Worm (Caenorhabditis elegans) whole organism, L3 larva: ENCODE data around the gene K09E9.4.
A peak's percentile ranks its signal among the peaks of the same experiment; 100 is the strongest.

Experiments
- ZK546.5 ChIP-seq: sonication (generic microtip); optimal IDR thresholded peaks from 2 replicates; lab custom pipeline; 2017; ENCODE audit warnings: missing biosample characterization, missing genetic modification characterization
- aly-2 ChIP-seq: fragments of 150-350 bp; optimal IDR thresholded peaks from 2 replicates; lab custom pipeline; 2014; ENCODE audit warnings: missing biosample characterization, missing genetic modification characterization
- ceh-16 ChIP-seq: sonication (generic microtip); optimal IDR thresholded peaks from 2 replicates; lab custom pipeline; 2017; ENCODE audit warnings: missing biosample characterization, missing genetic modification characterization
- ceh-28 ChIP-seq: fragments of 150-350 bp; optimal IDR thresholded peaks from 2 replicates; lab custom pipeline; 2014; ENCODE audit warnings: missing biosample characterization, missing genetic modification reagents, missing genetic modification characterization
- ceh-82 ChIP-seq: fragments of 150-350 bp; optimal IDR thresholded peaks from 2 replicates; lab custom pipeline; 2014; ENCODE audit warnings: missing biosample characterization, missing genetic modification characterization
- ceh-9 ChIP-seq: sonication (generic microtip); optimal IDR thresholded peaks from 2 replicates; lab custom pipeline; 2018; ENCODE audit warnings: missing biosample characterization, missing genetic modification characterization
- daf-12 ChIP-seq: fragments of 150-350 bp; optimal IDR thresholded peaks from 2 replicates; lab custom pipeline; 2014; ENCODE audit warnings: missing biosample characterization, missing genetic modification reagents, missing genetic modification characterization
- egl-27 ChIP-seq: sonication (generic microtip); optimal IDR thresholded peaks from 4 replicates; lab custom pipeline; 2017; ENCODE audit warnings: missing biosample characterization, missing genetic modification reagents, missing genetic modification characterization
- egl-5 ChIP-seq: fragments of 150-350 bp; optimal IDR thresholded peaks from 2 replicates; lab custom pipeline; 2017; ENCODE audit warnings: missing biosample characterization, missing genetic modification reagents, missing genetic modification characterization, inconsistent platforms
- elt-1 ChIP-seq: fragments of 150-350 bp; optimal IDR thresholded peaks from 2 replicates; lab custom pipeline; 2014; ENCODE audit warnings: missing biosample characterization, missing genetic modification characterization
- elt-2 ChIP-seq: sonication (generic microtip); optimal IDR thresholded peaks from 2 replicates; lab custom pipeline; 2016; ENCODE audit warnings: missing genetic modification reagents, mild to moderate bottlenecking, missing genetic modification characterization, missing compliant biosample characterization
- elt-3 ChIP-seq, 3 experiments: fragments of 150-350 bp in 1 of 3; sonication (generic microtip) in 2 of 3; optimal IDR thresholded peaks; 2 replicates in 2 of 3; 4 replicates in 1 of 3; lab custom pipeline; 2014 to 2017; ENCODE audit warnings: missing biosample characterization in 3 of 3, missing genetic modification characterization in 3 of 3
- eor-1 ChIP-seq, 2 experiments: fragments of 150-350 bp; optimal IDR thresholded peaks; 2 replicates each; lab custom pipeline; 2014 to 2018; ENCODE audit warnings: missing biosample characterization in 2 of 2, missing genetic modification characterization in 2 of 2
- fkh-10 ChIP-seq: sonication (generic microtip); optimal IDR thresholded peaks from 2 replicates; lab custom pipeline; 2017; ENCODE audit warnings: missing biosample characterization, missing genetic modification reagents, missing genetic modification characterization
- fkh-2 ChIP-seq: fragments of 150-350 bp; optimal IDR thresholded peaks from 2 replicates; lab custom pipeline; 2014; ENCODE audit warnings: missing biosample characterization, missing genetic modification reagents, missing genetic modification characterization
- hmg-11 ChIP-seq: sonication (generic microtip); optimal IDR thresholded peaks from 2 replicates; lab custom pipeline; 2016; ENCODE audit warnings: missing genetic modification characterization, missing compliant biosample characterization
- jun-1 ChIP-seq: fragments of 150-350 bp; optimal IDR thresholded peaks from 2 replicates; lab custom pipeline; 2014; ENCODE audit warnings: missing biosample characterization, missing genetic modification reagents, missing genetic modification characterization
- lin-15B ChIP-seq: fragments of 150-350 bp; optimal IDR thresholded peaks from 2 replicates; lab custom pipeline; 2014; ENCODE audit warnings: missing biosample characterization, missing genetic modification characterization
- lin-39 ChIP-seq: fragments of 150-350 bp; optimal IDR thresholded peaks from 2 replicates; lab custom pipeline; 2018; ENCODE audit warnings: missing biosample characterization, missing genetic modification reagents, missing genetic modification characterization
- lsy-12 ChIP-seq: sonication (generic microtip); optimal IDR thresholded peaks from 2 replicates; lab custom pipeline; 2016; ENCODE audit warnings: mild to moderate bottlenecking, missing genetic modification characterization, missing compliant biosample characterization
- mdl-1 ChIP-seq: fragments of 150-350 bp; optimal IDR thresholded peaks from 2 replicates; lab custom pipeline; 2014; ENCODE audit warnings: missing biosample characterization, missing genetic modification characterization
- mml-1 ChIP-seq: fragments of 150-350 bp; sonication (generic microtip); optimal IDR thresholded peaks from 3 replicates; lab custom pipeline; 2014; ENCODE audit warnings: missing biosample characterization, missing genetic modification characterization
- nfya-1 ChIP-seq: sonication (generic microtip); optimal IDR thresholded peaks from 2 replicates; lab custom pipeline; 2017; ENCODE audit warnings: missing genetic modification characterization, mild to moderate bottlenecking, missing compliant biosample characterization, antibody characterized with exemption, moderate library complexity; ENCODE audit not compliant: insufficient read depth
- nhr-11 ChIP-seq: fragments of 150-350 bp; optimal IDR thresholded peaks from 2 replicates; lab custom pipeline; 2014; ENCODE audit warnings: missing biosample characterization, missing genetic modification characterization
- nhr-12 ChIP-seq: fragments of 150-350 bp; optimal IDR thresholded peaks from 2 replicates; lab custom pipeline; 2014; ENCODE audit warnings: missing biosample characterization, missing genetic modification characterization
- nhr-23 ChIP-seq: fragments of 150-350 bp; optimal IDR thresholded peaks from 2 replicates; lab custom pipeline; 2014; ENCODE audit warnings: missing biosample characterization, missing genetic modification reagents, missing genetic modification characterization
- nhr-237 ChIP-seq: fragments of 150-350 bp; optimal IDR thresholded peaks from 2 replicates; lab custom pipeline; 2014; ENCODE audit warnings: missing biosample characterization, missing genetic modification characterization
- nhr-25 ChIP-seq: sonication (generic microtip); optimal IDR thresholded peaks from 2 replicates; lab custom pipeline; 2017; ENCODE audit warnings: missing biosample characterization, missing genetic modification characterization
- nhr-28 ChIP-seq: fragments of 150-350 bp; optimal IDR thresholded peaks from 2 replicates; lab custom pipeline; 2014; ENCODE audit warnings: missing biosample characterization, missing genetic modification characterization
- nhr-43 ChIP-seq: sonication (generic microtip); optimal IDR thresholded peaks from 2 replicates; lab custom pipeline; 2016; ENCODE audit warnings: mild to moderate bottlenecking, missing genetic modification characterization, missing compliant biosample characterization; ENCODE audit not compliant: poor library complexity, severe bottlenecking
- nhr-67 ChIP-seq: fragments of 150-350 bp; optimal IDR thresholded peaks from 2 replicates; lab custom pipeline; 2014; ENCODE audit warnings: missing biosample characterization, missing genetic modification characterization
- nhr-76 ChIP-seq: fragments of 150-350 bp; sonication (generic microtip); optimal IDR thresholded peaks from 5 replicates; lab custom pipeline; 2014; ENCODE audit warnings: missing biosample characterization, missing genetic modification characterization
- nhr-77 ChIP-seq: fragments of 150-350 bp; optimal IDR thresholded peaks from 2 replicates; lab custom pipeline; 2014; ENCODE audit warnings: missing biosample characterization, missing genetic modification characterization
- pha-4 ChIP-seq: fragments of 150-350 bp; optimal IDR thresholded peaks from 2 replicates; lab custom pipeline; 2014; ENCODE audit warnings: missing biosample characterization, missing genetic modification reagents, missing genetic modification characterization
- pqm-1 ChIP-seq: fragments of 150-350 bp; optimal IDR thresholded peaks from 2 replicates; lab custom pipeline; 2017; ENCODE audit warnings: missing biosample characterization, missing genetic modification characterization, inconsistent platforms
- sea-2 ChIP-seq: fragments of 150-350 bp; sonication (generic microtip); optimal IDR thresholded peaks from 4 replicates; lab custom pipeline; 2014; ENCODE audit warnings: missing biosample characterization, missing genetic modification reagents, missing genetic modification characterization
- skn-1 ChIP-seq: fragments of 150-350 bp; optimal IDR thresholded peaks from 2 replicates; lab custom pipeline; 2014; ENCODE audit warnings: missing biosample characterization, missing genetic modification characterization
- snpc-4 ChIP-seq: fragments of 150-350 bp; optimal IDR thresholded peaks from 2 replicates; lab custom pipeline; 2014; ENCODE audit warnings: missing biosample characterization, missing genetic modification characterization
- unc-39 ChIP-seq: sonication (generic microtip); optimal IDR thresholded peaks from 4 replicates; lab custom pipeline; 2017; ENCODE audit warnings: missing biosample characterization, missing genetic modification characterization
- zag-1 ChIP-seq: fragments of 150-350 bp; optimal IDR thresholded peaks from 2 replicates; lab custom pipeline; 2014; ENCODE audit warnings: missing biosample characterization, missing genetic modification characterization
- ztf-11 ChIP-seq: fragments of 150-350 bp; optimal IDR thresholded peaks from 2 replicates; lab custom pipeline; 2014; ENCODE audit warnings: missing biosample characterization, missing genetic modification characterization
- ztf-4 ChIP-seq: fragments of 150-350 bp; optimal IDR thresholded peaks from 2 replicates; lab custom pipeline; 2014; ENCODE audit warnings: missing biosample characterization, missing genetic modification characterization

The K09E9.4 gene

ce11 chrX:15621001-15621400 lies 9.2 kb downstream of the K09E9.4 start:
- no peak for TF ChIP-seq nhr-76 (tag; lab: Kevin White, UChicago)
- TF ChIP-seq daf-12 (tag; lab: Kevin White, UChicago): no peak
- no peak for TF ChIP-seq hmg-11 (tag; lab: Kevin White, UChicago)
- no peak for TF ChIP-seq ceh-9 (tag; lab: Kevin White, UChicago)
- no peak for TF ChIP-seq fkh-10
- TF ChIP-seq nhr-11 (tag; lab: Kevin White, UChicago): no peak
- no peak for TF ChIP-seq sea-2 (GFP tag; lab: Kevin White, UChicago)
- TF ChIP-seq lin-39 (tag; lab: Kevin White, UChicago): no peak
- no peak for TF ChIP-seq ZK546.5
- no peak for TF ChIP-seq mdl-1 (tag; lab: Kevin White, UChicago)
- no peak for TF ChIP-seq ztf-11 (tag; lab: Kevin White, UChicago)
- TF ChIP-seq pqm-1: no peak
- TF ChIP-seq egl-27 (tag; lab: Kevin White, UChicago): no peak
- no peak for TF ChIP-seq nhr-67 (tag; lab: Kevin White, UChicago)
- no peak for TF ChIP-seq pha-4
- TF ChIP-seq nhr-43 (tag; lab: Kevin White, UChicago): no peak
- TF ChIP-seq fkh-2 (tag; lab: Kevin White, UChicago): no peak
- no peak for TF ChIP-seq ceh-16 (tag; lab: Kevin White, UChicago)

DNA sequence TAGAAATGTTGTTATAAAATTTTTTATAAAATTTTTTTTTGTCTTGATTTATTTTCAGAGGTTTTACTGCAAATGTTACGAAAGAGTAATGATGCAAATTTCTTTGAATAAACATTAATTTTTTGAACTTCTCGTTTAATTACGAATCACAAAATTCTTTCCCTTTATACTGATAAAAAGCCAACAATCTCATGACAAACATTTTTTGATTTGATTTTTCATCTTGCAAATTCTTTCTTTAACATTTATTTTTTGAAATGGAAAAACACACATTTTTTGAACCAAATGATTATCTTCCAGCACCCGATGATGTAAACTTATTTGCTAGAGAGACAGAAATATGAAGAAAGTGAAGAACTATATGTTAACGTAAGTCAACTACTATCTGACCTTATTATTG lies 10.0 kb downstream of the K09E9.4 start, which contains the start of gene K09E9.1:
K09E9.1 (plus strand) TSS at position 301 of the 400 bp plus-strand sequence.
- TF ChIP-seq skn-1: no peak
- peak; percentile 18 for TF ChIP-seq elt-2 (tag; lab: Kevin White, UChicago)

- TF ChIP-seq nfya-1 (tag; lab: Kevin White, UChicago) (peak; percentile 2), nhr-28 (tag; lab: Kevin White, UChicago) (no peak), lsy-12 (tag; lab: Kevin White, UChicago) (peak; percentile 16), elt-2 (tag; lab: Kevin White, UChicago) (peak; percentile 26), elt-1 (tag; lab: Kevin White, UChicago) (no peak), nhr-43 (tag; lab: Kevin White, UChicago) (peak; percentile 19)
These were observed 11.0 kb downstream of the K09E9.4 start for ce11 chrX:15619273-15619672.

DNA sequence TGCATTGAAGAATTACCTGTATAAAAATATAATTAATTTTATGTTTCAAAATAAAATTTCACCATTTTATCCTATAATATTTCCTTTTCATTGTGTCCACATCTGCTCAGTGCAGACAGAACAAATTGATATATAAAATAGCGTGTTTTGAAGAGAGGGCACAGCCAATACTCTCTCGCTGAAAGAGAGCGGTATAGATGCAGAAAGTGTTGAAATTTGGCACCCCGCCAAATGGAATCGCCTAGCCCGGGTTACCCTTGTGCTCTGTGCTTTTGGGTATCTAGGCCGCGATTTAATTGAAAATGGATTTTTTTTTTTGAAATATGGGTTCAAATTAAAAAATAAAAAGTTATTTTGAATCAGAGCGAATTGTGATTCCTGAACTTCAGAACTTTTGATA lies 13.1 kb downstream of the K09E9.4 start:
- TF ChIP-seq nhr-77 (tag; lab: Kevin White, UChicago) (no peak), aly-2 (tag; lab: Kevin White, UChicago) (no peak), elt-2 (tag; lab: Kevin White, UChicago) (peak; percentile 9), ztf-11 (tag; lab: Kevin White, UChicago) (no peak), lin-39 (tag; lab: Kevin White, UChicago) (peak; percentile 58), nfya-1 (tag; lab: Kevin White, UChicago) (peak; percentile 38), pha-4 (peak; percentile 54)

ce11 chrX:15616443-15616842 lies 13.8 kb downstream of the K09E9.4 start, which contains the start of gene ergi-3:
ergi-3 (minus strand) TSS chrX:15616753.
- TF ChIP-seq fkh-10: no peak
- peak; percentile 75 for TF ChIP-seq nhr-25 (tag; lab: Kevin White, UChicago)
- peak; percentile 78 for TF ChIP-seq lin-15B (tag; lab: Kevin White, UChicago)
- TF ChIP-seq ceh-16 (tag; lab: Kevin White, UChicago): no peak
- no peak for TF ChIP-seq ceh-9 (tag; lab: Kevin White, UChicago)
- no peak for TF ChIP-seq fkh-2 (tag; lab: Kevin White, UChicago)
- peak; percentile 60 for TF ChIP-seq nhr-23 (tag; lab: Kevin White, UChicago)
- TF ChIP-seq ceh-82: no peak
- TF ChIP-seq hmg-11 (tag; lab: Kevin White, UChicago): no peak
- no peak for TF ChIP-seq unc-39
- peak; percentile 77 for TF ChIP-seq egl-5
- no peak for TF ChIP-seq nhr-12 (tag; lab: Kevin White, UChicago)
- TF ChIP-seq nfya-1 (tag; lab: Kevin White, UChicago): peak; percentile 77
- TF ChIP-seq nhr-77 (tag; lab: Kevin White, UChicago): no peak
- TF ChIP-seq snpc-4 (tag; lab: Kevin White, UChicago): peak; percentile 68
- no peak for TF ChIP-seq pqm-1
- no peak for TF ChIP-seq lsy-12 (tag; lab: Kevin White, UChicago)
- TF ChIP-seq ceh-28 (tag; lab: Kevin White, UChicago): no peak
- no peak for TF ChIP-seq zag-1
- no peak for TF ChIP-seq skn-1
- peak in 1 of 3 experiments; percentile 47 for TF ChIP-seq elt-3 (tag; optimal IDR thresholded peaks at IDR 0.05; lab: Kevin White, UChicago)
- no peak for TF ChIP-seq eor-1 (tag; optimal IDR thresholded peaks at IDR 0.05; lab: Kevin White, UChicago)
- no peak for TF ChIP-seq daf-12 (tag; lab: Kevin White, UChicago)
- no peak for TF ChIP-seq ztf-4 (tag; lab: Kevin White, UChicago)
- TF ChIP-seq mml-1 (tag; lab: Kevin White, UChicago): no peak
- TF ChIP-seq nhr-67 (tag; lab: Kevin White, UChicago): no peak
- no peak for TF ChIP-seq elt-1 (tag; lab: Kevin White, UChicago)
- TF ChIP-seq pha-4: peak; percentile 82
- no peak for TF ChIP-seq aly-2 (tag; lab: Kevin White, UChicago)
- peak; percentile 88 for TF ChIP-seq lin-39 (tag; lab: Kevin White, UChicago)
- peak; percentile 50 for TF ChIP-seq jun-1 (tag; lab: Kevin White, UChicago)
- TF ChIP-seq elt-2 (tag; lab: Kevin White, UChicago): peak; percentile 45
- TF ChIP-seq nhr-28 (tag; lab: Kevin White, UChicago): no peak
- no peak for TF ChIP-seq nhr-237 (tag; lab: Kevin White, UChicago)
